Fruit fly (Drosophila melanogaster) whole organism: ENCODE measurements around the gene CG42556.

ENCODE experiments used
- CG8478 ChIP-seq: fragments of >200 bp; optimal IDR thresholded peaks from 2 replicates; lab custom pipeline; 2018; ENCODE audit warnings: inconsistent platforms
- pan ChIP-seq: fragments of >200 bp; optimal IDR thresholded peaks from 2 replicates; lab custom pipeline; 2017
- psq ChIP-seq: fragments of >200 bp; optimal IDR thresholded peaks from 2 replicates; lab custom pipeline; 2017
- usp ChIP-seq: fragments of >200 bp; optimal IDR thresholded peaks from 2 replicates; lab custom pipeline; 2017; ENCODE audit warnings: missing biosample characterization, missing genetic modification characterization, mixed read lengths

dm6 chr2L:16902003-16902402 is 12.3 kb downstream of the CG42556 start, which contains the start of gene CG12288:
- TF ChIP-seq usp (no peak), psq (lab: Kevin White, UChicago) (no peak), CG8478 (lab: Kevin White, UChicago) (no peak), pan (no peak)
